Worm (Caenorhabditis elegans) whole organism, early embryonic: Measurements from ENCODE around the gene pink-1.
A peak's percentile ranks its signal among the peaks of the same experiment; 100 is the strongest.

ENCODE experiments used
- B0310.2 ChIP-seq: sonication (generic microtip); optimal IDR thresholded peaks from 2 replicates; lab custom pipeline; 2016; ENCODE audit warnings: mild to moderate bottlenecking, missing genetic modification characterization, missing compliant biosample characterization
- F13C5.2 ChIP-seq: sonication (generic microtip); optimal IDR thresholded peaks from 2 replicates; lab custom pipeline; 2017; ENCODE audit warnings: mild to moderate bottlenecking, missing genetic modification characterization, inconsistent platforms, missing compliant biosample characterization
- aly-1 ChIP-seq: sonication (generic microtip); optimal IDR thresholded peaks from 2 replicates; lab custom pipeline; 2016; ENCODE audit warnings: missing genetic modification characterization, missing compliant biosample characterization
- ama-1 ChIP-seq: fragments of 150-350 bp; optimal IDR thresholded peaks from 2 replicates; lab custom pipeline; 2014
- ceh-13 ChIP-seq: fragments of 200-800 bp; sonication (Bioruptor generic); optimal IDR thresholded peaks from 2 replicates; lab custom pipeline; 2018; ENCODE audit warnings: mild to moderate bottlenecking, missing genetic modification characterization, missing compliant biosample characterization
- ceh-36 ChIP-seq: sonication (generic microtip); optimal IDR thresholded peaks from 2 replicates; lab custom pipeline; 2016; ENCODE audit warnings: missing genetic modification characterization, inconsistent platforms, missing compliant biosample characterization
- ets-7 ChIP-seq: sonication (generic microtip); optimal IDR thresholded peaks from 2 replicates; lab custom pipeline; 2016; ENCODE audit warnings: missing genotype, missing genetic modification characterization, missing compliant biosample characterization
- flt-1 ChIP-seq: fragments of 200-800 bp; sonication (Bioruptor generic); IDR thresholded peaks from 2 replicates; pipeline ENCODE4 v1.3.6; 2022; ENCODE audit warnings: missing genetic modification characterization, missing compliant biosample characterization
- hmbx-1 ChIP-seq: sonication (generic microtip); optimal IDR thresholded peaks from 2 replicates; lab custom pipeline; 2016; ENCODE audit warnings: mild to moderate bottlenecking, missing genetic modification characterization, missing compliant biosample characterization
- hmg-4 ChIP-seq: fragments of 200-800 bp; sonication (Bioruptor generic); optimal IDR thresholded peaks from 2 replicates; lab custom pipeline; 2018; ENCODE audit warnings: mild to moderate bottlenecking, missing genetic modification characterization, missing compliant biosample characterization
- hnd-1 ChIP-seq: sonication (generic microtip); optimal IDR thresholded peaks from 2 replicates; lab custom pipeline; 2016; ENCODE audit warnings: missing genetic modification characterization, missing compliant biosample characterization
- pes-1 ChIP-seq: fragments of 200-800 bp; sonication (Bioruptor generic); IDR thresholded peaks from 2 replicates; pipeline ENCODE4 v1.3.6; 2022; ENCODE audit warnings: missing genetic modification reagents, missing genetic modification characterization, missing compliant biosample characterization
- scrt-1 ChIP-seq: fragments of 200-800 bp; sonication (Bioruptor generic); IDR thresholded peaks from 2 replicates; pipeline ENCODE4 v1.3.6; 2022; ENCODE audit warnings: missing genetic modification characterization, missing compliant biosample characterization
- sea-1 ChIP-seq: fragments of 200-800 bp; sonication (Bioruptor generic); conservative IDR thresholded peaks from 2 replicates; pipeline ENCODE4 v1.3.6; 2022; ENCODE audit warnings: missing genetic modification characterization, missing compliant biosample characterization
- tbx-11 ChIP-seq: fragments of 200-800 bp; sonication (Bioruptor generic); IDR thresholded peaks from 2 replicates; pipeline ENCODE4 v1.3.6; 2022; ENCODE audit warnings: missing genetic modification characterization, missing compliant biosample characterization
- tbx-37 ChIP-seq: fragments of 200-800 bp; sonication (Bioruptor generic); conservative IDR thresholded peaks from 2 replicates; pipeline ENCODE4 v1.3.6; 2022; ENCODE audit warnings: missing genetic modification reagents, missing genetic modification characterization, missing compliant biosample characterization
- tra-4 ChIP-seq: sonication (generic microtip); optimal IDR thresholded peaks from 2 replicates; lab custom pipeline; 2017; ENCODE audit warnings: missing genetic modification characterization, missing compliant biosample characterization

Gene pink-1

ce11 chrII:5391447-5391846 is 4.0 kb downstream of the pink-1 start:
- TF ChIP-seq tbx-37 (GFP tag; lab: Robert Waterston, UW) (no peak), scrt-1 (GFP tag; lab: Robert Waterston, UW) (no peak), hmbx-1 (no peak), aly-1 (tag; lab: Kevin White, UChicago) (no peak), tra-4 (no peak), B0310.2 (tag; lab: Kevin White, UChicago) (no peak), pes-1 (GFP tag; lab: Robert Waterston, UW) (no peak), ets-7 (no peak), ceh-36 (tag; lab: Kevin White, UChicago) (no peak), F13C5.2 (no peak), ceh-13 (no peak), hmg-4 (GFP tag; lab: Kevin White, UChicago) (no peak), sea-1 (GFP tag; lab: Robert Waterston, UW) (no peak), tbx-11 (GFP tag; lab: Robert Waterston, UW) (no peak), ama-1 (no peak), flt-1 (GFP tag; lab: Robert Waterston, UW) (no peak)

ce11 chrII:5389831-5390323 is 5.6 kb downstream of the pink-1 start, which contains the start of gene ndx-6:
Gene ndx-6 (minus strand): TSS chrII:5389881.
- TF ChIP-seq aly-1 (tag; lab: Kevin White, UChicago) (no peak), scrt-1 (GFP tag; lab: Robert Waterston, UW) (no peak), tbx-37 (GFP tag; lab: Robert Waterston, UW) (peak; percentile 45; the same call in 1 of the 2 replicates), ceh-36 (tag; lab: Kevin White, UChicago) (peak; percentile 30), tbx-11 (GFP tag; lab: Robert Waterston, UW) (no peak), ceh-13 (no peak), sea-1 (GFP tag; lab: Robert Waterston, UW) (no peak), F13C5.2 (peak; percentile 56), hmbx-1 (peak; percentile 7), hmg-4 (GFP tag; lab: Kevin White, UChicago) (no peak), ets-7 (peak; percentile 20), hnd-1 (tag; lab: Kevin White, UChicago) (no peak), ama-1 (no peak), flt-1 (GFP tag; lab: Robert Waterston, UW) (no peak), B0310.2 (tag; lab: Kevin White, UChicago) (no peak), tra-4 (no peak), pes-1 (GFP tag; lab: Robert Waterston, UW) (peak; percentile 66)

- TF ChIP-seq ama-1 (no peak), F13C5.2 (no peak), tra-4 (no peak), B0310.2 (tag; lab: Kevin White, UChicago) (no peak), ceh-13 (no peak), tbx-37 (GFP tag; lab: Robert Waterston, UW) (no peak), hmbx-1 (no peak)
Observed at ce11 chrII:5388786-5389421, 6.6 kb downstream of the pink-1 start, which contains the start of gene rsp-4. Gene rsp-4 (minus strand): TSS chrII:5388836.

- TF ChIP-seq pes-1 (GFP tag; lab: Robert Waterston, UW): no peak
- no peak for TF ChIP-seq ceh-13
- no peak for TF ChIP-seq flt-1 (GFP tag; lab: Robert Waterston, UW)
- no peak for TF ChIP-seq F13C5.2
- no peak for TF ChIP-seq tbx-11 (GFP tag; lab: Robert Waterston, UW)
- TF ChIP-seq B0310.2 (tag; lab: Kevin White, UChicago): no peak
- TF ChIP-seq hmbx-1: no peak
- no peak for TF ChIP-seq sea-1 (GFP tag; lab: Robert Waterston, UW)
- TF ChIP-seq ets-7: no peak
- no peak for TF ChIP-seq tbx-37 (GFP tag; lab: Robert Waterston, UW)
Observed at ce11 chrII:5387217-5387616, 8.3 kb downstream of the pink-1 start, which contains the start of gene ccpp-6. Gene ccpp-6 (minus strand): TSS chrII:5387317.

ce11 chrII:5384282-5384681 is 11.2 kb downstream of the pink-1 start:
- TF ChIP-seq ets-7: no peak
- no peak for TF ChIP-seq tbx-11 (GFP tag; lab: Robert Waterston, UW)
- no peak for TF ChIP-seq tra-4
- no peak for TF ChIP-seq ceh-36 (tag; lab: Kevin White, UChicago)
- no peak for TF ChIP-seq flt-1 (GFP tag; lab: Robert Waterston, UW)
- no peak for TF ChIP-seq ama-1
- TF ChIP-seq hmbx-1: no peak

ce11 chrII:5379614-5380077 is 15.8 kb downstream of the pink-1 start, which contains the start of gene pkc-3:
Gene pkc-3 (plus strand): TSS chrII:5380027.
- no peak for TF ChIP-seq aly-1 (tag; lab: Kevin White, UChicago)
- TF ChIP-seq hmg-4 (GFP tag; lab: Kevin White, UChicago): peak; percentile 41
- no peak for TF ChIP-seq sea-1 (GFP tag; lab: Robert Waterston, UW)

- TF ChIP-seq hnd-1 (tag; lab: Kevin White, UChicago) (no peak), ceh-13 (no peak), scrt-1 (GFP tag; lab: Robert Waterston, UW) (no peak), sea-1 (GFP tag; lab: Robert Waterston, UW) (no peak), aly-1 (tag; lab: Kevin White, UChicago) (no peak)
Observed at ce11 chrII:5378239-5378521, 17.3 kb downstream of the pink-1 start.
